Worm (Caenorhabditis elegans): ENCODE data around the gene fbxb-9.

DNA sequence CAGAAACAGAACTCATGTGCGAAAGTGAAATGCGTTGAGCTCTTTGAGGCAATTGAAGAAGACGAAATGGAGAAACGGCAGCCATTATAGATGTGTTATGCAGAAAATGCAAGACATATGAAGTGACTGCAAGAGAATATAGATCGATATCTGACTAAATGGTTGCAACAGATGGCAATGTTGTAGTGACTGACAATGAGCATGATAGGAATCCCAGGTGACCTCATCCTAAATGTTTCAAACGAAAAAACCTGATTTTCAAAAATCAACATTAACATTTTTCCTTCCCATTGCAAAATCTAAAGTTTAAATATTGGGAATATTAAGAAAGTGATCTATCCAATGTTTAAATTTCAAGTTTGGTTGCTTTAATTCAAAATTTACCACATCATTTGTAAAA, 1.6 kb downstream of the fbxb-9 start, which contains the start of gene C08F8.15:
- TF ChIP-seq nhr-129 (tag; optimal IDR thresholded peaks at IDR 0.05) (no peak), skn-1 (tag; optimal IDR thresholded peaks at IDR 0.05) (no peak), blmp-1 (tag; optimal IDR thresholded peaks at IDR 0.05; ENCODE audit: insufficient read depth) (no peak), alr-1 (tag; optimal IDR thresholded peaks at IDR 0.05) (no peak), ama-1 (optimal IDR thresholded peaks at IDR 0.05) (no peak), fos-1 (tag; optimal IDR thresholded peaks at IDR 0.05) (no peak), unc-62 (GFP tag; optimal IDR thresholded peaks at IDR 0.05) (no peak), ZK546.5 (tag; optimal IDR thresholded peaks at IDR 0.05) (no peak), elt-1 (tag; optimal IDR thresholded peaks at IDR 0.05) (no peak), elt-3 (tag; optimal IDR thresholded peaks at IDR 0.05) (no peak)
